Worm (Caenorhabditis elegans) whole organism, young adult: ENCODE data around the gene C46A5.6.

Experiments
- T07F8.4 ChIP-seq: sonication (generic microtip); optimal IDR thresholded peaks from 2 replicates; lab custom pipeline; 2016; ENCODE audit warnings: mild to moderate bottlenecking, missing genetic modification characterization, moderate library complexity, missing compliant biosample characterization
- atf-7 ChIP-seq: sonication (generic microtip); optimal IDR thresholded peaks from 2 replicates; lab custom pipeline; 2017; ENCODE audit warnings: mild to moderate bottlenecking, missing genetic modification characterization, missing compliant biosample characterization
- ets-4 ChIP-seq: fragments of 200-800 bp; sonication (Bioruptor generic); optimal IDR thresholded peaks from 2 replicates; lab custom pipeline; 2018; ENCODE audit warnings: mild to moderate bottlenecking, missing genetic modification characterization, missing compliant biosample characterization
- lin-35 ChIP-seq, 3 experiments: fragments of 150-350 bp in 2 of 3; sonication (generic microtip) in 1 of 3; optimal IDR thresholded peaks; 2 replicates each; lab custom pipeline; 2014 to 2018; ENCODE audit warnings: missing biosample characterization in 3 of 3, missing genetic modification characterization in 3 of 3, missing genetic modification reagents in 3 of 3
- tlf-1 ChIP-seq: fragments of 200-800 bp; sonication (Bioruptor generic); optimal IDR thresholded peaks from 2 replicates; lab custom pipeline; 2018; ENCODE audit warnings: mild to moderate bottlenecking, missing genetic modification characterization, missing compliant biosample characterization

Gene C46A5.6

ce11 chrIV:7710824-7711223 lies 52.8 kb downstream of the C46A5.6 start, which contains the start of gene nhr-8 (continued):
- TF ChIP-seq ets-4 (GFP tag; lab: Kevin White, UChicago) (peak; percentile 89), atf-7 (tag; lab: Kevin White, UChicago) (peak; percentile 50), lin-35 (GFP tag; optimal IDR thresholded peaks at IDR 0.05; lab: Kevin White, UChicago) (no peak), T07F8.4 (no peak), tlf-1 (GFP tag; lab: Kevin White, UChicago) (no peak)
